Worm (Caenorhabditis elegans) whole organism, L1 larva: ENCODE data around the gene F09G8.10.

Experiments
- C04F5.9 ChIP-seq: sonication (generic microtip); optimal IDR thresholded peaks from 2 replicates; lab custom pipeline; 2016; ENCODE audit warnings: missing genetic modification characterization, missing compliant biosample characterization
- C34B4.2 ChIP-seq: sonication (generic microtip); optimal IDR thresholded peaks from 2 replicates; lab custom pipeline; 2017; ENCODE audit warnings: mild to moderate bottlenecking, missing genetic modification characterization, missing compliant biosample characterization
- F16B12.6 ChIP-seq: fragments of 150-350 bp; optimal IDR thresholded peaks from 2 replicates; lab custom pipeline; 2014; ENCODE audit warnings: missing biosample characterization, missing genetic modification characterization
- Y116A8C.19 ChIP-seq: sonication (generic microtip); optimal IDR thresholded peaks from 2 replicates; lab custom pipeline; 2016; ENCODE audit warnings: missing compliant biosample characterization, missing genetic modification characterization, borderline replicate concordance
- blmp-1 ChIP-seq: fragments of 150-350 bp; optimal IDR thresholded peaks from 2 replicates; lab custom pipeline; 2014; ENCODE audit warnings: missing biosample characterization, missing genetic modification characterization
- ceh-90 ChIP-seq: sonication (generic microtip); optimal IDR thresholded peaks from 2 replicates; lab custom pipeline; 2016; ENCODE audit warnings: missing genetic modification characterization, missing compliant biosample characterization
- dpl-1 ChIP-seq, 3 experiments: fragments of 150-350 bp in 2 of 3; sonication (generic microtip) in 1 of 3; optimal IDR thresholded peaks; 2 replicates each; lab custom pipeline; 2014 to 2017; ENCODE audit warnings: missing biosample characterization in 3 of 3, missing genetic modification characterization in 3 of 3, missing genetic modification reagents in 3 of 3
- dsc-1 ChIP-seq: sonication (generic microtip); optimal IDR thresholded peaks from 2 replicates; lab custom pipeline; 2016; ENCODE audit warnings: mild to moderate bottlenecking, missing genetic modification characterization, missing compliant biosample characterization
- efl-1 ChIP-seq, 4 experiments: fragments of 150-350 bp; optimal IDR thresholded peaks in 3 of 4; peaks in 1 of 4; 1 replicate in 1 of 4; 2 replicates in 3 of 4; lab custom pipeline; 2014; ENCODE audit warnings: missing biosample characterization in 2 of 4, missing genetic modification characterization in 2 of 4, missing genetic modification reagents in 2 of 4
- efl-3 ChIP-seq: fragments of 200-800 bp; sonication (Bioruptor generic); optimal IDR thresholded peaks from 2 replicates; lab custom pipeline; 2018; ENCODE audit warnings: mild to moderate bottlenecking, missing genetic modification characterization, missing compliant biosample characterization
- egl-27 ChIP-seq, 2 experiments: fragments of 150-350 bp in 1 of 2; sonication (generic microtip); optimal IDR thresholded peaks; 3 replicates each; lab custom pipeline; 2017 to 2018; ENCODE audit warnings: missing biosample characterization in 2 of 2, missing genetic modification characterization in 2 of 2, missing genetic modification reagents in 2 of 2
- elt-2 ChIP-seq: sonication (generic microtip); optimal IDR thresholded peaks from 2 replicates; lab custom pipeline; 2016; ENCODE audit warnings: missing genetic modification characterization, mild to moderate bottlenecking, inconsistent platforms, missing compliant biosample characterization, missing genetic modification reagents
- elt-3 ChIP-seq, 6 experiments: fragments of 150-350 bp in 1 of 6; sonication (generic microtip); optimal IDR thresholded peaks; 2 replicates each; lab custom pipeline; 2017 to 2018; ENCODE audit warnings: missing biosample characterization in 6 of 6, missing genetic modification characterization in 6 of 6, inconsistent platforms in 1 of 6
- ets-5 ChIP-seq: fragments of 200-800 bp; sonication (Bioruptor generic); IDR thresholded peaks from 2 replicates; pipeline ENCODE4 v1.3.6; 2022; ENCODE audit warnings: missing genetic modification characterization, missing compliant biosample characterization
- fkh-10 ChIP-seq: sonication (generic microtip); optimal IDR thresholded peaks from 2 replicates; lab custom pipeline; 2017; ENCODE audit warnings: missing biosample characterization, missing genetic modification reagents, missing genetic modification characterization
- fkh-4 ChIP-seq: sonication (generic microtip); optimal IDR thresholded peaks from 2 replicates; lab custom pipeline; 2016; ENCODE audit warnings: missing compliant biosample characterization, missing genetic modification characterization, borderline replicate concordance
- fos-1 ChIP-seq: fragments of 150-350 bp; optimal IDR thresholded peaks from 2 replicates; lab custom pipeline; 2014; ENCODE audit warnings: missing biosample characterization, missing genetic modification characterization
- hlh-17 ChIP-seq: fragments of 200-800 bp; sonication (Bioruptor generic); optimal IDR thresholded peaks from 2 replicates; lab custom pipeline; 2018; ENCODE audit warnings: missing genetic modification characterization, mild to moderate bottlenecking, missing compliant biosample characterization, moderate library complexity, borderline replicate concordance
- lin-14 ChIP-seq: fragments of 200-800 bp; sonication (Bioruptor generic); optimal IDR thresholded peaks from 2 replicates; lab custom pipeline; 2018; ENCODE audit warnings: mild to moderate bottlenecking, missing genetic modification characterization, moderate library complexity, missing compliant biosample characterization
- lin-15B ChIP-seq: fragments of 150-350 bp; sonication (generic microtip); optimal IDR thresholded peaks from 3 replicates; lab custom pipeline; 2014; ENCODE audit warnings: missing biosample characterization, missing genetic modification characterization
- lin-35 ChIP-seq, 2 experiments: fragments of 150-350 bp; optimal IDR thresholded peaks; 2 replicates each; lab custom pipeline; 2014; ENCODE audit warnings: missing biosample characterization in 2 of 2, missing genetic modification characterization in 2 of 2, missing genetic modification reagents in 2 of 2
- lin-39 ChIP-seq: fragments of 150-350 bp; optimal IDR thresholded peaks from 2 replicates; lab custom pipeline; 2014; ENCODE audit warnings: missing biosample characterization, missing genetic modification reagents, missing genetic modification characterization
- lsy-2 ChIP-seq, 2 experiments: fragments of 150-350 bp; optimal IDR thresholded peaks; 2 replicates each; lab custom pipeline; 2014; ENCODE audit warnings: missing biosample characterization in 2 of 2, missing genetic modification characterization in 2 of 2
- mab-9 ChIP-seq: fragments of 200-800 bp; sonication (Bioruptor generic); IDR thresholded peaks from 2 replicates; pipeline ENCODE4 v1.3.6; 2022; ENCODE audit warnings: missing genetic modification reagents, missing genetic modification characterization, missing compliant biosample characterization
- mef-2 ChIP-seq: fragments of 150-350 bp; optimal IDR thresholded peaks from 2 replicates; lab custom pipeline; 2014; ENCODE audit warnings: missing biosample characterization, missing genetic modification characterization
- nhr-28 ChIP-seq: fragments of 150-350 bp; optimal IDR thresholded peaks from 2 replicates; lab custom pipeline; 2014; ENCODE audit warnings: missing biosample characterization, missing genetic modification characterization
- nhr-47 ChIP-seq: sonication (generic microtip); optimal IDR thresholded peaks from 2 replicates; lab custom pipeline; 2016; ENCODE audit warnings: mild to moderate bottlenecking, missing genetic modification characterization, moderate library complexity, missing compliant biosample characterization
- nhr-71 ChIP-seq: sonication (generic microtip); optimal IDR thresholded peaks from 2 replicates; lab custom pipeline; 2016; ENCODE audit warnings: mild to moderate bottlenecking, missing genetic modification characterization, moderate library complexity, missing compliant biosample characterization
- nhr-77 ChIP-seq: fragments of 150-350 bp; optimal IDR thresholded peaks from 2 replicates; lab custom pipeline; 2014; ENCODE audit warnings: missing biosample characterization, missing genetic modification characterization
- nhr-90 ChIP-seq: sonication (generic microtip); optimal IDR thresholded peaks from 2 replicates; lab custom pipeline; 2016; ENCODE audit warnings: mild to moderate bottlenecking, missing genetic modification characterization, missing compliant biosample characterization; ENCODE audit not compliant: poor library complexity
- rnt-1 ChIP-seq: sonication (generic microtip); optimal IDR thresholded peaks from 2 replicates; lab custom pipeline; 2016; ENCODE audit warnings: mild to moderate bottlenecking, missing genetic modification characterization, moderate library complexity, missing compliant biosample characterization
- skn-1 ChIP-seq: fragments of 150-350 bp; optimal IDR thresholded peaks from 2 replicates; lab custom pipeline; 2014; ENCODE audit warnings: missing biosample characterization, missing genetic modification characterization
- snu-23 ChIP-seq: sonication (generic microtip); optimal IDR thresholded peaks from 2 replicates; lab custom pipeline; 2016; ENCODE audit warnings: missing genetic modification characterization, missing compliant biosample characterization
- sup-37 ChIP-seq: fragments of 200-800 bp; sonication (Bioruptor generic); optimal IDR thresholded peaks from 2 replicates; lab custom pipeline; 2018; ENCODE audit warnings: mild to moderate bottlenecking, missing genetic modification characterization, missing compliant biosample characterization
- swsn-7 ChIP-seq: sonication (generic microtip); optimal IDR thresholded peaks from 2 replicates; lab custom pipeline; 2016; ENCODE audit warnings: missing genetic modification characterization, missing compliant biosample characterization
- tbx-2 ChIP-seq: sonication (generic microtip); optimal IDR thresholded peaks from 2 replicates; lab custom pipeline; 2016; ENCODE audit warnings: missing genetic modification characterization, missing compliant biosample characterization
- tlp-1 ChIP-seq: fragments of 150-350 bp; optimal IDR thresholded peaks from 2 replicates; lab custom pipeline; 2014; ENCODE audit warnings: missing biosample characterization, missing genetic modification characterization
- unc-130 ChIP-seq: fragments of 150-350 bp; optimal IDR thresholded peaks from 2 replicates; lab custom pipeline; 2017; ENCODE audit warnings: missing biosample characterization, missing genetic modification characterization, inconsistent platforms
- vab-15 ChIP-seq: sonication (generic microtip); optimal IDR thresholded peaks from 2 replicates; lab custom pipeline; 2017; ENCODE audit warnings: missing genotype, mild to moderate bottlenecking, missing genetic modification characterization, missing compliant biosample characterization
- xbp-1 ChIP-seq: sonication (generic microtip); optimal IDR thresholded peaks from 2 replicates; lab custom pipeline; 2016; ENCODE audit warnings: missing genetic modification characterization, missing compliant biosample characterization
- zag-1 ChIP-seq: fragments of 150-350 bp; optimal IDR thresholded peaks from 2 replicates; lab custom pipeline; 2014; ENCODE audit warnings: missing biosample characterization, missing genetic modification characterization
- zip-4 ChIP-seq: fragments of 200-800 bp; sonication (Bioruptor generic); optimal IDR thresholded peaks from 2 replicates; lab custom pipeline; 2018; ENCODE audit warnings: mild to moderate bottlenecking, missing genetic modification characterization, moderate library complexity, missing compliant biosample characterization
- ztf-11 ChIP-seq, 2 experiments: sonication (generic microtip); optimal IDR thresholded peaks; 2 replicates each; lab custom pipeline; 2016 to 2017; ENCODE audit warnings: missing genetic modification characterization in 2 of 2, missing biosample characterization in 1 of 2, missing compliant biosample characterization in 1 of 2

F09G8.10 gene

ce11 chrIII:8249381-8249780, 22.6 kb downstream of the F09G8.10 start, which contains the start of the genes C02F5.10 and C02F5.2:
C02F5.10 (minus strand) TSS chrIII:8249481.
C02F5.2 (plus strand) TSS chrIII:8249619.
- TF ChIP-seq efl-3 (GFP tag; lab: Kevin White, UChicago) (no peak), nhr-90 (tag; lab: Kevin White, UChicago) (no peak), lin-39 (tag; lab: Kevin White, UChicago) (no peak), nhr-28 (no peak), ceh-90 (tag; lab: Kevin White, UChicago) (no peak), rnt-1 (tag; lab: Kevin White, UChicago) (no peak), ztf-11 (tag; optimal IDR thresholded peaks at IDR 0.05; lab: Kevin White, UChicago) (no peak), fkh-10 (GFP tag; lab: Kevin White, UChicago) (no peak), fos-1 (tag; lab: Kevin White, UChicago) (no peak), mab-9 (GFP tag; lab: Robert Waterston, UW) (no peak), xbp-1 (tag; lab: Kevin White, UChicago) (no peak), zip-4 (GFP tag; lab: Kevin White, UChicago) (no peak), nhr-47 (no peak), mef-2 (no peak), lin-14 (no peak), elt-2 (tag; lab: Kevin White, UChicago) (no peak), elt-3 (tag; optimal IDR thresholded peaks at IDR 0.05; lab: Kevin White, UChicago) (no peak)

- TF ChIP-seq ceh-90 (tag; lab: Kevin White, UChicago) (no peak), nhr-47 (no peak), C04F5.9 (tag; lab: Kevin White, UChicago) (no peak), fkh-4 (tag; lab: Kevin White, UChicago) (no peak), skn-1 (tag; lab: Kevin White, UChicago) (no peak), egl-27 (tag; optimal IDR thresholded peaks at IDR 0.05; lab: Kevin White, UChicago) (no peak), mef-2 (no peak), nhr-77 (tag; lab: Kevin White, UChicago) (no peak), elt-2 (tag; lab: Kevin White, UChicago) (no peak), fkh-10 (GFP tag; lab: Kevin White, UChicago) (no peak), Y116A8C.19 (tag; lab: Kevin White, UChicago) (no peak), swsn-7 (tag; lab: Kevin White, UChicago) (no peak), blmp-1 (tag; lab: Kevin White, UChicago) (no peak), fos-1 (tag; lab: Kevin White, UChicago) (no peak), C34B4.2 (tag; lab: Kevin White, UChicago) (no peak), lin-35 (GFP tag; optimal IDR thresholded peaks at IDR 0.05; lab: Kevin White, UChicago) (no peak), vab-15 (tag; lab: Kevin White, UChicago) (no peak), xbp-1 (tag; lab: Kevin White, UChicago) (no peak), hlh-17 (GFP tag; lab: Kevin White, UChicago) (no peak), ets-5 (GFP tag; lab: Robert Waterston, UW) (no peak)
- TF ChIP-seq, all 84 proteins: peak for 0
Observed at ce11 chrIII:8247051-8247450, 24.9 kb downstream of the F09G8.10 start, which contains the start of gene C02F5.13. C02F5.13 (plus strand) TSS chrIII:8247351.

ce11 chrIII:8245591-8245990, 26.4 kb downstream of the F09G8.10 start, which contains the start of gene C02F5.3:
C02F5.3 (plus strand) TSS chrIII:8245891.
- TF ChIP-seq dpl-1 (GFP tag; optimal IDR thresholded peaks at IDR 0.05; lab: Kevin White, UChicago), result no peak
- TF ChIP-seq tlp-1, result no peak
- TF ChIP-seq sup-37 (GFP tag; lab: Kevin White, UChicago), result no peak
- TF ChIP-seq dsc-1 (tag; lab: Kevin White, UChicago), result no peak
- no peak for TF ChIP-seq lin-35 (GFP tag; optimal IDR thresholded peaks at IDR 0.05; lab: Kevin White, UChicago)
- no peak for TF ChIP-seq swsn-7 (tag; lab: Kevin White, UChicago)

- TF ChIP-seq lin-15B (tag; lab: Kevin White, UChicago), result no peak
- peak; percentile 23 for TF ChIP-seq snu-23 (GFP tag; lab: Kevin White, UChicago)
- peak; percentile 85 for TF ChIP-seq F16B12.6 (tag; lab: Kevin White, UChicago)
- no peak for TF ChIP-seq zag-1 (tag; lab: Kevin White, UChicago)
- peak; percentile 22 to 64 for TF ChIP-seq lsy-2 (tag; optimal IDR thresholded peaks at IDR 0.05; lab: Kevin White, UChicago)
- TF ChIP-seq lin-35 (GFP tag; optimal IDR thresholded peaks at IDR 0.05; lab: Kevin White, UChicago), result peak; percentile 25 to 50
- TF ChIP-seq nhr-71 (tag; lab: Kevin White, UChicago), result peak; percentile 24
- TF ChIP-seq efl-1 (optimal IDR thresholded peaks at IDR 0.05; lab: Kevin White, UChicago), result peak; percentile 42 to 56
- TF ChIP-seq efl-1 (GFP tag; optimal IDR thresholded peaks at IDR 0.05 in 1 of 2; lab: Kevin White, UChicago), result peak; percentile 44 to 72
- no peak for TF ChIP-seq tbx-2 (tag; lab: Kevin White, UChicago)
- peak; percentile 0 for TF ChIP-seq nhr-47
- TF ChIP-seq unc-130, result peak; percentile 29
- peak in 2 of 3 experiments; percentile 37 to 40 for TF ChIP-seq dpl-1 (GFP tag; optimal IDR thresholded peaks at IDR 0.05; lab: Kevin White, UChicago)
- peak; percentile 59 for TF ChIP-seq skn-1 (tag; lab: Kevin White, UChicago)
Observed at ce11 chrIII:8244052-8244451, 27.9 kb downstream of the F09G8.10 start, which contains the start of the genes pbs-6 and cids-1. pbs-6 (minus strand) TSS chrIII:8244092. cids-1 (plus strand) TSS chrIII:8244445.
